Worm (Caenorhabditis elegans): ENCODE measurements around the gene M7.7.

M7.7 gene

ce11 chrIV:11082153-11082552, 7.5 kb upstream of the M7.7 start, which contains the start of gene let-70:
Gene let-70 (minus strand): TSS chrIV:11082253.
- no peak for TF ChIP-seq ztf-11 (tag; optimal IDR thresholded peaks at IDR 0.05)
- TF ChIP-seq lin-13 (GFP tag; optimal IDR thresholded peaks at IDR 0.05): no peak
- no peak for TF ChIP-seq elt-3 (tag; optimal IDR thresholded peaks at IDR 0.05)
- TF ChIP-seq C34F6.9 (tag; optimal IDR thresholded peaks at IDR 0.05): no peak
- TF ChIP-seq nhr-129 (tag; optimal IDR thresholded peaks at IDR 0.05): peak; percentile 12
- TF ChIP-seq ama-1 (optimal IDR thresholded peaks at IDR 0.05): no peak

- TF ChIP-seq sma-3 (GFP tag; optimal IDR thresholded peaks at IDR 0.05) (peak; percentile 91), nhr-6 (tag; optimal IDR thresholded peaks at IDR 0.05) (peak; percentile 95), mab-5 (tag; optimal IDR thresholded peaks at IDR 0.05) (peak; percentile 93), alr-1 (tag; optimal IDR thresholded peaks at IDR 0.05) (peak; percentile 62), nhr-25 (tag; optimal IDR thresholded peaks at IDR 0.05) (peak; percentile 94), ZK546.5 (tag; optimal IDR thresholded peaks at IDR 0.05) (peak; percentile 44), skn-1 (tag; optimal IDR thresholded peaks at IDR 0.05) (peak; percentile 3), crh-2 (tag; optimal IDR thresholded peaks at IDR 0.05) (peak; percentile 91), blmp-1 (tag; optimal IDR thresholded peaks at IDR 0.05; ENCODE audit: insufficient read depth) (peak; percentile 92), fos-1 (tag; optimal IDR thresholded peaks at IDR 0.05) (peak; percentile 85), peb-1 (tag; optimal IDR thresholded peaks at IDR 0.05) (no peak), ama-1 (optimal IDR thresholded peaks at IDR 0.05) (peak; percentile 90), unc-62 (GFP tag; optimal IDR thresholded peaks at IDR 0.05) (peak; percentile 21), elt-1 (tag; optimal IDR thresholded peaks at IDR 0.05) (no peak), unc-55 (GFP tag; optimal IDR thresholded peaks at IDR 0.05) (peak; percentile 94), sma-9 (GFP tag; optimal IDR thresholded peaks at IDR 0.05) (peak; percentile 92), sma-9 (tag; optimal IDR thresholded peaks at IDR 0.05) (no peak), C34F6.9 (tag; optimal IDR thresholded peaks at IDR 0.05) (peak; percentile 99), mbf-1 (tag; optimal IDR thresholded peaks at IDR 0.05) (no peak), egl-27 (tag; optimal IDR thresholded peaks at IDR 0.05) (peak; percentile 93), lsy-2 (tag; optimal IDR thresholded peaks at IDR 0.05) (peak; percentile 76 to 94), gmeb-1 (tag; optimal IDR thresholded peaks at IDR 0.05) (peak; percentile 64), nhr-237 (tag; optimal IDR thresholded peaks at IDR 0.05) (no peak), mdl-1 (tag; optimal IDR thresholded peaks at IDR 0.05) (peak; percentile 61 to 84), aly-2 (tag; optimal IDR thresholded peaks at IDR 0.05) (no peak), nhr-11 (tag; optimal IDR thresholded peaks at IDR 0.05) (no peak), lin-11 (tag; optimal IDR thresholded peaks at IDR 0.05) (peak; percentile 94), elt-3 (tag; optimal IDR thresholded peaks at IDR 0.05) (no peak), sem-4 (tag; optimal IDR thresholded peaks at IDR 0.05) (peak; percentile 96), snpc-4 (tag; optimal IDR thresholded peaks at IDR 0.05) (peak; percentile 62), R02D3.7 (tag; optimal IDR thresholded peaks at IDR 0.05) (no peak), F13H6.1 (tag; optimal IDR thresholded peaks at IDR 0.05) (peak; percentile 97), ceh-16 (tag; optimal IDR thresholded peaks at IDR 0.05) (no peak), Y55F3AM.14 (GFP tag; optimal IDR thresholded peaks at IDR 0.05) (peak; percentile 83), ztf-4 (tag; optimal IDR thresholded peaks at IDR 0.05) (peak; percentile 91), lin-13 (GFP tag; optimal IDR thresholded peaks at IDR 0.05) (peak; percentile 86), dmd-4 (tag; optimal IDR thresholded peaks at IDR 0.05) (no peak), nhr-21 (tag; optimal IDR thresholded peaks at IDR 0.05) (peak; percentile 96), nhr-77 (tag; optimal IDR thresholded peaks at IDR 0.05) (no peak), nhr-23 (tag; optimal IDR thresholded peaks at IDR 0.05) (peak; percentile 42), nhr-12 (tag; optimal IDR thresholded peaks at IDR 0.05) (no peak), unc-39 (tag; optimal IDR thresholded peaks at IDR 0.05) (peak; percentile 27), nhr-129 (tag; optimal IDR thresholded peaks at IDR 0.05) (peak; percentile 98), ceh-82 (tag; optimal IDR thresholded peaks at IDR 0.05) (peak; percentile 60), ztf-11 (tag; optimal IDR thresholded peaks at IDR 0.05) (no peak), zag-1 (tag; optimal IDR thresholded peaks at IDR 0.05) (peak; percentile 99), ztf-1 (GFP tag; conservative IDR thresholded peaks at IDR 0.05) (no peak), nhr-10 (tag; optimal IDR thresholded peaks at IDR 0.05) (no peak), lin-39 (tag; optimal IDR thresholded peaks at IDR 0.05) (peak; percentile 25)
These were observed 6.8 kb upstream of the M7.7 start for ce11 chrIV:11082789-11083235.

Measured in whole organism, L2 larva.